Fruit fly (Drosophila melanogaster) whole organism, embryonic: ENCODE data around the gene CG43322.
A peak's percentile ranks its signal among the peaks of the same experiment; 100 is the strongest.

Source experiments
- Asciz ChIP-seq: fragments of 200-800 bp; sonication (Bioruptor generic); optimal IDR thresholded peaks from 2 replicates; lab custom pipeline; 2017; ENCODE audit warnings: missing biosample characterization, mild to moderate bottlenecking, missing genetic modification characterization, missing genetic modification reagents
- Atf6 ChIP-seq: fragments of 200-800 bp; sonication (Bioruptor generic); IDR thresholded peaks from 2 replicates; pipeline ENCODE4 v1.3.6; 2022; ENCODE audit warnings: missing biosample characterization, missing genetic modification characterization
- BEAF-32 ChIP-seq: fragments of 200-800 bp; sonication (Bioruptor generic); optimal IDR thresholded peaks from 3 replicates; lab custom pipeline; 2017; ENCODE audit warnings: missing biosample characterization, missing genetic modification characterization, mild to moderate bottlenecking, moderate library complexity, missing genetic modification reagents
- BtbVII ChIP-seq: fragments of 200-800 bp; sonication (Bioruptor generic); optimal IDR thresholded peaks from 3 replicates; lab custom pipeline; 2017; ENCODE audit warnings: missing biosample characterization, mild to moderate bottlenecking, missing genetic modification characterization
- Bteb2 ChIP-seq: fragments of 200-800 bp; sonication (Bioruptor generic); optimal IDR thresholded peaks from 2 replicates; lab custom pipeline; 2016; ENCODE audit warnings: missing biosample characterization, missing genetic modification characterization
- C15 ChIP-seq: fragments of 200-800 bp; sonication (Bioruptor generic); IDR thresholded peaks from 3 replicates; pipeline ENCODE4 v1.3.6; 2022; ENCODE audit warnings: missing biosample characterization, missing genetic modification characterization
- CG10209 ChIP-seq: fragments of 200-800 bp; sonication (Bioruptor generic); optimal IDR thresholded peaks from 3 replicates; lab custom pipeline; 2017; ENCODE audit warnings: missing biosample characterization, mild to moderate bottlenecking, missing genetic modification characterization, missing genetic modification reagents
- CG11093 ChIP-seq: fragments of 200-800 bp; sonication (Bioruptor generic); IDR thresholded peaks from 3 replicates; pipeline ENCODE4 v1.3.6; 2022; ENCODE audit warnings: missing biosample characterization, missing genetic modification characterization
- CG11560 ChIP-seq: fragments of 200-800 bp; sonication (Bioruptor generic); IDR thresholded peaks from 3 replicates; pipeline ENCODE4 v1.3.6; 2022; ENCODE audit warnings: missing biosample characterization, missing genetic modification characterization
- CG11695 ChIP-seq: fragments of 200-800 bp; sonication (Bioruptor generic); IDR thresholded peaks from 3 replicates; pipeline ENCODE4 v1.3.6; 2022; ENCODE audit warnings: missing biosample characterization, missing genetic modification characterization
- CG12236 ChIP-seq: fragments of 200-800 bp; sonication (Bioruptor generic); optimal IDR thresholded peaks from 2 replicates; lab custom pipeline; 2016; ENCODE audit warnings: missing biosample characterization, missing genetic modification characterization
- CG12391 ChIP-seq: fragments of 200-800 bp; sonication (Bioruptor generic); optimal IDR thresholded peaks from 3 replicates; lab custom pipeline; 2018; ENCODE audit warnings: missing biosample characterization, mild to moderate bottlenecking, missing genetic modification characterization, moderate library complexity
- CG14860 ChIP-seq: fragments of 200-800 bp; sonication (Bioruptor generic); IDR thresholded peaks from 3 replicates; pipeline ENCODE4 v1.3.6; 2022; ENCODE audit warnings: missing biosample characterization, missing genetic modification characterization; ENCODE audit not compliant: partially characterized antibody
- CG15479 ChIP-seq: fragments of 200-800 bp; sonication (Bioruptor generic); optimal IDR thresholded peaks from 3 replicates; lab custom pipeline; 2019; ENCODE audit warnings: missing biosample characterization, mild to moderate bottlenecking, missing genetic modification characterization, moderate library complexity
- CG4360 ChIP-seq: fragments of 200-800 bp; sonication (Bioruptor generic); IDR thresholded peaks from 2 replicates; pipeline ENCODE4 v1.3.6; 2022; ENCODE audit warnings: missing biosample characterization, missing genetic modification characterization
- CG4820 ChIP-seq: fragments of 200-800 bp; sonication (Bioruptor generic); optimal IDR thresholded peaks from 3 replicates; lab custom pipeline; 2016; ENCODE audit warnings: missing biosample characterization, missing genetic modification characterization
- CG7963 ChIP-seq: fragments of 200-800 bp; sonication (Bioruptor generic); IDR thresholded peaks from 3 replicates; pipeline ENCODE4 v1.3.6; 2022; ENCODE audit warnings: missing biosample characterization, missing genetic modification characterization; ENCODE audit not compliant: partially characterized antibody
- Dp ChIP-seq: fragments of 200-800 bp; sonication (Bioruptor generic); optimal IDR thresholded peaks from 2 replicates; lab custom pipeline; 2018; ENCODE audit warnings: missing biosample characterization, mild to moderate bottlenecking, missing genetic modification characterization, moderate library complexity
- HLH4C ChIP-seq: fragments of 200-800 bp; sonication (Bioruptor generic); IDR thresholded peaks from 3 replicates; pipeline ENCODE4 v1.3.6; 2022; ENCODE audit warnings: missing biosample characterization, missing genetic modification characterization; ENCODE audit not compliant: partially characterized antibody
- Oaz ChIP-seq: fragments of 200-800 bp; sonication (Bioruptor generic); IDR thresholded peaks from 2 replicates; pipeline ENCODE4 v1.3.6; 2022; ENCODE audit warnings: missing biosample characterization, missing genetic modification characterization
- Rfx ChIP-seq: fragments of 200-800 bp; sonication (Bioruptor generic); IDR thresholded peaks from 2 replicates; pipeline ENCODE4 v1.3.6; 2022; ENCODE audit warnings: missing biosample characterization, missing genetic modification characterization
- Ssrp ChIP-seq: fragments of 200-800 bp; sonication (Bioruptor generic); optimal IDR thresholded peaks from 2 replicates; lab custom pipeline; 2018; ENCODE audit warnings: missing biosample characterization, mild to moderate bottlenecking, missing genetic modification characterization, moderate library complexity
- Taf1 ChIP-seq: fragments of 200-800 bp; sonication (Bioruptor generic); IDR thresholded peaks from 2 replicates; pipeline ENCODE4 v1.3.6; 2022; ENCODE audit warnings: missing biosample characterization, missing genetic modification characterization
- al ChIP-seq: fragments of 200-800 bp; sonication (Bioruptor generic); IDR thresholded peaks from 2 replicates; pipeline ENCODE4 v1.3.6; 2022; ENCODE audit warnings: missing biosample characterization, missing genetic modification characterization
- bigmax ChIP-seq: fragments of 200-800 bp; sonication (Bioruptor generic); optimal IDR thresholded peaks from 2 replicates; lab custom pipeline; 2018; ENCODE audit warnings: missing biosample characterization, mild to moderate bottlenecking, missing genetic modification characterization
- bsh ChIP-seq, 2 experiments: fragments of 200-800 bp; sonication (Bioruptor generic); optimal IDR thresholded peaks; 2 replicates each; lab custom pipeline; 2017 to 2018; ENCODE audit warnings: mild to moderate bottlenecking in 2 of 2, missing biosample characterization in 2 of 2, missing genetic modification characterization in 2 of 2, moderate library complexity in 1 of 2
- ci ChIP-seq: fragments of 200-800 bp; sonication (Bioruptor generic); IDR thresholded peaks from 3 replicates; pipeline ENCODE4 v1.3.6; 2022; ENCODE audit warnings: missing biosample characterization, missing genetic modification characterization
- ems ChIP-seq: fragments of 200-800 bp; sonication (Bioruptor generic); optimal IDR thresholded peaks from 3 replicates; lab custom pipeline; 2016; ENCODE audit warnings: missing biosample characterization, missing genetic modification characterization
- eve ChIP-seq, 2 experiments: fragments of >200 bp; optimal IDR thresholded peaks; 2 replicates each; lab custom pipeline; 2017; ENCODE audit warnings: missing biosample characterization in 2 of 2, missing genetic modification characterization in 2 of 2
- gfzf ChIP-seq: fragments of 200-800 bp; sonication (Bioruptor generic); optimal IDR thresholded peaks from 2 replicates; lab custom pipeline; 2016; ENCODE audit warnings: missing biosample characterization, mild to moderate bottlenecking, missing genetic modification characterization, moderate library complexity
- ham ChIP-seq: fragments of 200-800 bp; sonication (Bioruptor generic); IDR thresholded peaks from 2 replicates; pipeline ENCODE4 v1.3.6; 2022; ENCODE audit warnings: missing biosample characterization, missing genetic modification characterization
- ind ChIP-seq: fragments of 200-800 bp; sonication (Bioruptor generic); optimal IDR thresholded peaks from 3 replicates; lab custom pipeline; 2016; ENCODE audit warnings: missing biosample characterization, missing genetic modification characterization
- insv ChIP-seq, 2 experiments: fragments of 200-800 bp; sonication (Bioruptor generic); optimal IDR thresholded peaks; 3 replicates each; lab custom pipeline; 2016 to 2018; ENCODE audit warnings: missing biosample characterization in 2 of 2, missing genetic modification characterization in 2 of 2
- lilli ChIP-seq: fragments of 200-800 bp; sonication (Bioruptor generic); optimal IDR thresholded peaks from 3 replicates; lab custom pipeline; 2016; ENCODE audit warnings: missing biosample characterization, missing genetic modification characterization
- lola ChIP-seq, 3 experiments: fragments of >200 bp in 2 of 3; fragments of 200-800 bp in 1 of 3; sonication (Bioruptor generic) in 1 of 3; optimal IDR thresholded peaks; 2 replicates each; lab custom pipeline; 2017 to 2019; ENCODE audit warnings: missing biosample characterization in 3 of 3, missing genetic modification characterization in 3 of 3, mild to moderate bottlenecking in 1 of 3, moderate library complexity in 1 of 3
- maf-S ChIP-seq: fragments of 200-800 bp; sonication (Bioruptor generic); optimal IDR thresholded peaks from 2 replicates; lab custom pipeline; 2016; ENCODE audit warnings: missing biosample characterization, missing genetic modification characterization
- prd ChIP-seq, 3 experiments: fragments of >200 bp in 2 of 3; fragments of 200-800 bp in 1 of 3; sonication (Bioruptor generic) in 1 of 3; optimal IDR thresholded peaks in 2 of 3; IDR thresholded peaks in 1 of 3; 2 replicates in 2 of 3; 3 replicates in 1 of 3; pipeline versions ENCODE4 v1.3.6 to Lab custom; 2017 to 2022; ENCODE audit warnings: missing biosample characterization in 1 of 3, missing genetic modification characterization in 1 of 3
- ro ChIP-seq: fragments of 200-800 bp; sonication (Bioruptor generic); IDR thresholded peaks from 2 replicates; pipeline ENCODE4 v1.3.6; 2022; ENCODE audit warnings: missing biosample characterization, missing genetic modification characterization
- sc ChIP-seq, 3 experiments: fragments of >200 bp in 2 of 3; fragments of 200-800 bp in 1 of 3; sonication (Bioruptor generic) in 1 of 3; optimal IDR thresholded peaks; 2 replicates in 2 of 3; 3 replicates in 1 of 3; lab custom pipeline; 2017; ENCODE audit warnings: mild to moderate bottlenecking in 1 of 3, missing biosample characterization in 1 of 3, missing genetic modification characterization in 1 of 3, missing genetic modification reagents in 1 of 3
- sens-2 ChIP-seq: fragments of 200-800 bp; sonication (Bioruptor generic); IDR thresholded peaks from 2 replicates; pipeline ENCODE4 v1.3.6; 2022; ENCODE audit warnings: missing biosample characterization, missing genetic modification characterization
- shn ChIP-seq: fragments of 200-800 bp; sonication (Bioruptor generic); optimal IDR thresholded peaks from 3 replicates; lab custom pipeline; 2016; ENCODE audit warnings: missing biosample characterization, missing genetic modification characterization
- slp2 ChIP-seq: fragments of 200-800 bp; sonication (Bioruptor generic); optimal IDR thresholded peaks from 2 replicates; lab custom pipeline; 2016; ENCODE audit warnings: missing biosample characterization, missing genetic modification characterization
- sna ChIP-seq: fragments of 200-800 bp; sonication (Bioruptor generic); IDR thresholded peaks from 2 replicates; pipeline ENCODE4 v1.3.6; 2022; ENCODE audit warnings: missing biosample characterization, missing genetic modification characterization; ENCODE audit not compliant: partially characterized antibody
- sob ChIP-seq: fragments of 200-800 bp; sonication (Bioruptor generic); IDR thresholded peaks from 2 replicates; pipeline ENCODE4 v1.3.6; 2022; ENCODE audit warnings: missing biosample characterization, missing genetic modification characterization
- sqz ChIP-seq: fragments of 200-800 bp; sonication (Bioruptor generic); optimal IDR thresholded peaks from 3 replicates; lab custom pipeline; 2018; ENCODE audit warnings: missing biosample characterization, mild to moderate bottlenecking, missing genetic modification characterization
- tio ChIP-seq: fragments of 200-800 bp; sonication (Bioruptor generic); optimal IDR thresholded peaks from 2 replicates; lab custom pipeline; 2017; ENCODE audit warnings: missing biosample characterization, missing genetic modification characterization, inconsistent platforms
- unpg ChIP-seq: fragments of 200-800 bp; sonication (Bioruptor generic); optimal IDR thresholded peaks from 3 replicates; lab custom pipeline; 2018; ENCODE audit warnings: missing biosample characterization, mild to moderate bottlenecking, missing genetic modification characterization, moderate library complexity
- wor ChIP-seq: fragments of 200-800 bp; sonication (Bioruptor generic); IDR thresholded peaks from 2 replicates; pipeline ENCODE4 v1.3.6; 2022; ENCODE audit warnings: missing biosample characterization, missing genetic modification characterization

CG43322 gene

DNA sequence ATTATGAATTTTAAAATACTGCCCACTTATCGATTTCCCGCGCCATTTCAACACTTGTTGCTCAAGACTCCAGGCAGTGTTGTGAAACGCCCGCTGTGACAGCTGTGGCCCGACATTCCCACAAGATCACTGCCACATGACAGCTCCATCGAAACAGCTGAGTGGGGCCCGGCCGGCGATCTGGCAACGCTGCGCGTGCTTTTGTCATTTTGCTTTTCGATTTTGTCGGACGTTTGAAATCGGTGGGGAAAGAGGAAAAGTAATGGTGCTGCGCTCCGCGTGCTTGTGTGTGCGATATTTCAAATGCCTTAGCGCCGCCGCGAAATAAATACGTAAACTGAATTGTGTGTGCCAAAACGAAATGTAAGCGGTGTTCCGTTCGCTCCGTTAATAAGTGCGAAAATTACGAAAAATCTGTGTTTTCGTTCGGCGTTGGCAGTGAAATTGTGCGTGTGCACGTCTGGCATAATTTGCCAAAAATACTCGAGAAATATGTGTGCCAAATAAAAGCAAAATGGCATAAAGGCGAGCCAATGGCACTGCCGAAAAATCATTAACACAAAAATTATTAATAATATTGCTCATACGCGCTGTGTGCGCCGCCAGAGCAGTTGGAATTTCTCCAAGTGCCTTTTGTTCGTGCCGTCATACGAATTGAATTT lies 29.1 kb downstream of the CG43322 start (continued):
- TF ChIP-seq sens-2 (GFP tag; lab: Robert Waterston, UW) (no peak), shn (peak; percentile 51), sob (GFP tag; lab: Robert Waterston, UW) (peak; percentile 64), HLH4C (GFP tag; lab: Robert Waterston, UW) (peak; percentile 59), lilli (GFP tag; lab: Kevin White, UChicago) (peak; percentile 60), Oaz (GFP tag; lab: Robert Waterston, UW) (peak; percentile 55), Bteb2 (GFP tag; lab: Kevin White, UChicago) (no peak), BEAF-32 (GFP tag; lab: Kevin White, UChicago) (peak; percentile 66), CG14860 (GFP tag; lab: Robert Waterston, UW) (peak; percentile 29; the same call in 1 of the 3 replicates), CG12391 (peak; percentile 52), Dp (GFP tag; lab: Kevin White, UChicago) (peak; percentile 98), maf-S (GFP tag; lab: Kevin White, UChicago) (no peak), C15 (GFP tag; lab: Robert Waterston, UW) (no peak), Taf1 (GFP tag; lab: Robert Waterston, UW) (no peak), ham (GFP tag; lab: Robert Waterston, UW) (no peak), wor (no peak), tio (GFP tag; lab: Kevin White, UChicago) (no peak), sna (peak; percentile 66; the same call in 1 of the 2 replicates), unpg (GFP tag; lab: Kevin White, UChicago) (no peak), CG11093 (no peak; the same call in 2 of the 3 replicates), CG7963 (GFP tag; lab: Robert Waterston, UW) (peak; percentile 37; the same call in 1 of the 3 replicates), prd (optimal IDR thresholded peaks at IDR 0.05; lab: Kevin White, UChicago) (no peak), prd (GFP tag; IDR thresholded peaks at IDR 0.05; lab: Robert Waterston, UW) (peak; percentile 55; the same call in 2 of the 3 replicates), ci (GFP tag; lab: Robert Waterston, UW) (peak; percentile 89), al (GFP tag; lab: Robert Waterston, UW) (peak; percentile 36), BtbVII (GFP tag; lab: Kevin White, UChicago) (no peak), CG11560 (tag; lab: Robert Waterston, UW) (no peak), ems (GFP tag; lab: Kevin White, UChicago) (peak; percentile 47), Atf6 (GFP tag; lab: Robert Waterston, UW) (no peak), CG12236 (GFP tag; lab: Kevin White, UChicago) (no peak), bsh (GFP tag; optimal IDR thresholded peaks at IDR 0.05; lab: Kevin White, UChicago) (peak in 1 of 2 experiments; percentile 28), sqz (GFP tag; lab: Kevin White, UChicago) (no peak), CG11695 (GFP tag; lab: Robert Waterston, UW) (peak; percentile 53; the same call in 1 of the 3 replicates), insv (GFP tag; optimal IDR thresholded peaks at IDR 0.05; lab: Kevin White, UChicago) (peak in 1 of 2 experiments; percentile 28), gfzf (GFP tag; lab: Kevin White, UChicago) (peak; percentile 27), slp2 (GFP tag; lab: Kevin White, UChicago) (no peak), eve (GFP tag; optimal IDR thresholded peaks at IDR 0.05; lab: Kevin White, UChicago) (peak in 1 of 2 experiments; percentile 83), CG15479 (GFP tag; lab: Kevin White, UChicago) (no peak), sc (optimal IDR thresholded peaks at IDR 0.05; lab: Kevin White, UChicago) (no peak), sc (GFP tag; optimal IDR thresholded peaks at IDR 0.05; lab: Kevin White, UChicago) (no peak), Asciz (GFP tag; lab: Kevin White, UChicago) (peak; percentile 22), CG4820 (GFP tag; lab: Kevin White, UChicago) (no peak), ind (GFP tag; lab: Kevin White, UChicago) (peak; percentile 4), Rfx (GFP tag; lab: Robert Waterston, UW) (peak; percentile 82), CG10209 (GFP tag; lab: Kevin White, UChicago) (peak; percentile 31), bigmax (GFP tag; lab: Kevin White, UChicago) (peak; percentile 42), lola (GFP tag; optimal IDR thresholded peaks at IDR 0.05; lab: Kevin White, UChicago) (no peak), CG4360 (GFP tag; lab: Robert Waterston, UW) (no peak), ro (no peak), Ssrp (tag; lab: Kevin White, UChicago) (peak; percentile 38)
